Worm (Caenorhabditis elegans) whole organism, young adult: ENCODE data around the gene ugt-53.
A peak's percentile ranks its signal among the peaks of the same experiment; 100 is the strongest.

Experiments used
- B0035.1 ChIP-seq: sonication (generic microtip); optimal IDR thresholded peaks from 2 replicates; lab custom pipeline; 2016; ENCODE audit warnings: missing genetic modification characterization, mild to moderate bottlenecking, missing compliant biosample characterization, missing genotype, missing genetic modification reagents
- B0261.1 ChIP-seq: sonication (generic microtip); optimal IDR thresholded peaks from 2 replicates; lab custom pipeline; 2016; ENCODE audit warnings: mild to moderate bottlenecking, missing genetic modification characterization, moderate library complexity, missing compliant biosample characterization
- D2030.7 ChIP-seq: fragments of 200-800 bp; sonication (Bioruptor generic); IDR thresholded peaks from 2 replicates; pipeline ENCODE4 v1.3.6; 2022; ENCODE audit warnings: missing genetic modification reagents, missing genetic modification characterization, missing compliant biosample characterization
- F23B12.7 ChIP-seq: sonication (generic microtip); optimal IDR thresholded peaks from 2 replicates; lab custom pipeline; 2017; ENCODE audit warnings: missing genetic modification characterization, mild to moderate bottlenecking, missing compliant biosample characterization, antibody characterized with exemption, moderate library complexity; ENCODE audit not compliant: insufficient read depth
- F49E8.2 ChIP-seq: sonication (generic microtip); optimal IDR thresholded peaks from 3 replicates; lab custom pipeline; 2017; ENCODE audit warnings: missing genetic modification characterization, mild to moderate bottlenecking, missing compliant biosample characterization, antibody characterized with exemption, moderate library complexity; ENCODE audit not compliant: insufficient read depth
- F55B11.4 ChIP-seq: sonication (generic microtip); optimal IDR thresholded peaks from 2 replicates; lab custom pipeline; 2016; ENCODE audit warnings: missing compliant biosample characterization, missing genetic modification characterization, borderline replicate concordance; ENCODE audit not compliant: insufficient read depth
- T07F8.4 ChIP-seq: sonication (generic microtip); optimal IDR thresholded peaks from 2 replicates; lab custom pipeline; 2016; ENCODE audit warnings: mild to moderate bottlenecking, missing genetic modification characterization, moderate library complexity, missing compliant biosample characterization
- T26A5.8 ChIP-seq: sonication (generic microtip); optimal IDR thresholded peaks from 2 replicates; lab custom pipeline; 2016; ENCODE audit warnings: missing genetic modification characterization, missing compliant biosample characterization
- Y53G8AR.9 ChIP-seq: fragments of 200-800 bp; sonication (Bioruptor generic); conservative IDR thresholded peaks from 2 replicates; pipeline ENCODE4 v1.3.6; 2022; ENCODE audit warnings: missing genetic modification reagents, missing genetic modification characterization, missing compliant biosample characterization
- Y56A3A.18 ChIP-seq: fragments of 200-800 bp; sonication (Bioruptor generic); IDR thresholded peaks from 2 replicates; pipeline ENCODE4 v1.3.6; 2022; ENCODE audit warnings: missing genetic modification reagents, missing genetic modification characterization, missing compliant biosample characterization
- Y79H2A.3 ChIP-seq: fragments of 200-800 bp; sonication (Bioruptor generic); conservative IDR thresholded peaks from 2 replicates; pipeline ENCODE4 v1.3.6; 2022; ENCODE audit warnings: missing genetic modification reagents, missing genetic modification characterization, missing compliant biosample characterization
- Y95B8A.8 ChIP-seq: fragments of 200-800 bp; sonication (Bioruptor generic); IDR thresholded peaks from 2 replicates; pipeline ENCODE4 v1.3.6; 2022; ENCODE audit warnings: missing genetic modification reagents, missing genetic modification characterization, missing compliant biosample characterization
- atf-7 ChIP-seq: sonication (generic microtip); optimal IDR thresholded peaks from 2 replicates; lab custom pipeline; 2017; ENCODE audit warnings: mild to moderate bottlenecking, missing genetic modification characterization, missing compliant biosample characterization
- attf-3 ChIP-seq: fragments of 200-800 bp; sonication (Bioruptor generic); conservative IDR thresholded peaks from 2 replicates; pipeline ENCODE4 v1.3.6; 2022; ENCODE audit warnings: missing genetic modification reagents, missing genetic modification characterization, missing compliant biosample characterization
- ccch-3 ChIP-seq: fragments of 200-800 bp; sonication (Bioruptor generic); optimal IDR thresholded peaks from 2 replicates; lab custom pipeline; 2018; ENCODE audit warnings: mild to moderate bottlenecking, missing genetic modification characterization, missing compliant biosample characterization
- cebp-1 ChIP-seq, 2 experiments: fragments of 200-800 bp in 1 of 2; sonication (Bioruptor generic) in 1 of 2; sonication (generic microtip) in 1 of 2; IDR thresholded peaks in 1 of 2; optimal IDR thresholded peaks in 1 of 2; 2 replicates each; pipeline versions ENCODE4 v1.3.6 to Lab custom; 2017 to 2022; ENCODE audit warnings: missing compliant biosample characterization in 2 of 2, missing genetic modification characterization in 2 of 2, mild to moderate bottlenecking in 1 of 2, missing genetic modification reagents in 1 of 2, moderate library complexity in 1 of 2
- ceh-100 ChIP-seq: fragments of 200-800 bp; sonication (Bioruptor generic); IDR thresholded peaks from 2 replicates; pipeline ENCODE4 v1.3.6; 2022; ENCODE audit warnings: missing genetic modification reagents, missing genetic modification characterization, missing compliant biosample characterization
- ceh-27 ChIP-seq: fragments of 200-800 bp; sonication (Bioruptor generic); optimal IDR thresholded peaks from 2 replicates; lab custom pipeline; 2018; ENCODE audit warnings: mild to moderate bottlenecking, missing genetic modification characterization, moderate library complexity, missing compliant biosample characterization
- ceh-58 ChIP-seq: fragments of 200-800 bp; sonication (Bioruptor generic); IDR thresholded peaks from 2 replicates; pipeline ENCODE4 v1.3.6; 2022; ENCODE audit warnings: missing genetic modification characterization, missing compliant biosample characterization
- ceh-91 ChIP-seq: fragments of 200-800 bp; sonication (Bioruptor generic); IDR thresholded peaks from 2 replicates; pipeline ENCODE4 v1.3.6; 2022; ENCODE audit warnings: missing genetic modification reagents, missing genetic modification characterization, missing compliant biosample characterization
- egl-18 ChIP-seq: fragments of 200-800 bp; sonication (Bioruptor generic); IDR thresholded peaks from 2 replicates; pipeline ENCODE4 v1.3.6; 2022; ENCODE audit warnings: missing genetic modification reagents, missing genetic modification characterization, missing compliant biosample characterization
- ets-4 ChIP-seq: fragments of 200-800 bp; sonication (Bioruptor generic); optimal IDR thresholded peaks from 2 replicates; lab custom pipeline; 2018; ENCODE audit warnings: mild to moderate bottlenecking, missing genetic modification characterization, missing compliant biosample characterization
- fkh-3 ChIP-seq: sonication (generic microtip); optimal IDR thresholded peaks from 2 replicates; lab custom pipeline; 2016; ENCODE audit warnings: mild to moderate bottlenecking, missing genetic modification characterization, missing compliant biosample characterization
- hmg-1.2 ChIP-seq: fragments of 200-800 bp; sonication (Bioruptor generic); IDR thresholded peaks from 2 replicates; pipeline ENCODE4 v1.3.6; 2022; ENCODE audit warnings: missing genetic modification reagents, missing genetic modification characterization, missing compliant biosample characterization
- lin-35 ChIP-seq, 3 experiments: fragments of 150-350 bp in 2 of 3; sonication (generic microtip) in 1 of 3; optimal IDR thresholded peaks; 2 replicates each; lab custom pipeline; 2014 to 2018; ENCODE audit warnings: missing biosample characterization in 3 of 3, missing genetic modification characterization in 3 of 3, missing genetic modification reagents in 3 of 3
- lir-1 ChIP-seq: fragments of 200-800 bp; sonication (Bioruptor generic); conservative IDR thresholded peaks from 2 replicates; pipeline ENCODE4 v1.3.6; 2022; ENCODE audit warnings: missing genetic modification reagents, missing genetic modification characterization, missing compliant biosample characterization
- lsy-27 ChIP-seq: sonication (generic microtip); optimal IDR thresholded peaks from 2 replicates; lab custom pipeline; 2017; ENCODE audit warnings: missing genetic modification characterization, mild to moderate bottlenecking, missing compliant biosample characterization, antibody characterized with exemption, missing genotype, borderline replicate concordance; ENCODE audit not compliant: insufficient read depth
- madf-3 ChIP-seq: fragments of 200-800 bp; sonication (Bioruptor generic); IDR thresholded peaks from 2 replicates; pipeline ENCODE4 v1.3.6; 2022; ENCODE audit warnings: missing genetic modification reagents, missing genetic modification characterization, missing compliant biosample characterization
- madf-6 ChIP-seq: fragments of 200-800 bp; sonication (Bioruptor generic); IDR thresholded peaks from 2 replicates; pipeline ENCODE4 v1.3.6; 2022; ENCODE audit warnings: missing genetic modification reagents, missing genetic modification characterization, missing compliant biosample characterization
- mel-28 ChIP-seq: sonication (generic microtip); optimal IDR thresholded peaks from 2 replicates; lab custom pipeline; 2016; ENCODE audit warnings: borderline replicate concordance, mild to moderate bottlenecking, missing genetic modification characterization, missing compliant biosample characterization
- nfya-1 ChIP-seq: sonication (generic microtip); optimal IDR thresholded peaks from 2 replicates; lab custom pipeline; 2017; ENCODE audit warnings: antibody characterized with exemption, missing compliant biosample characterization, missing genetic modification characterization, borderline replicate concordance; ENCODE audit not compliant: insufficient read depth
- nhr-27 ChIP-seq: fragments of 200-800 bp; sonication (Bioruptor generic); optimal IDR thresholded peaks from 2 replicates; lab custom pipeline; 2018; ENCODE audit warnings: mild to moderate bottlenecking, missing genetic modification characterization, moderate library complexity, missing compliant biosample characterization
- nhr-80 ChIP-seq: sonication (generic microtip); optimal IDR thresholded peaks from 2 replicates; lab custom pipeline; 2016; ENCODE audit warnings: missing genetic modification characterization, missing compliant biosample characterization
- nhr-90 ChIP-seq: sonication (generic microtip); optimal IDR thresholded peaks from 2 replicates; lab custom pipeline; 2016; ENCODE audit warnings: missing genotype, mild to moderate bottlenecking, missing genetic modification characterization, missing compliant biosample characterization
- pbrm-1 ChIP-seq: fragments of 200-800 bp; sonication (Bioruptor generic); IDR thresholded peaks from 2 replicates; pipeline ENCODE4 v1.3.6; 2022; ENCODE audit warnings: missing genetic modification reagents, missing genetic modification characterization, missing compliant biosample characterization
- rcor-1 ChIP-seq: fragments of 200-800 bp; sonication (Bioruptor generic); IDR thresholded peaks from 2 replicates; pipeline ENCODE4 v1.3.6; 2022; ENCODE audit warnings: missing genetic modification reagents, missing genetic modification characterization, missing compliant biosample characterization
- somi-1 ChIP-seq: fragments of 200-800 bp; sonication (Bioruptor generic); optimal IDR thresholded peaks from 2 replicates; lab custom pipeline; 2018; ENCODE audit warnings: mild to moderate bottlenecking, missing genetic modification characterization, missing compliant biosample characterization
- tbx-9 ChIP-seq: sonication (generic microtip); optimal IDR thresholded peaks from 2 replicates; lab custom pipeline; 2016; ENCODE audit warnings: borderline replicate concordance, missing genetic modification characterization, inconsistent platforms, missing compliant biosample characterization
- zim-3 ChIP-seq: sonication (generic microtip); optimal IDR thresholded peaks from 2 replicates; lab custom pipeline; 2017; ENCODE audit warnings: mild to moderate bottlenecking, missing genetic modification characterization, moderate library complexity, missing compliant biosample characterization
- ztf-26 ChIP-seq: sonication (generic microtip); optimal IDR thresholded peaks from 2 replicates; lab custom pipeline; 2017; ENCODE audit warnings: missing genetic modification characterization, missing compliant biosample characterization
- ztf-28 ChIP-seq: fragments of 200-800 bp; sonication (Bioruptor generic); IDR thresholded peaks from 2 replicates; pipeline ENCODE4 v1.3.6; 2022; ENCODE audit warnings: missing genetic modification reagents, missing genetic modification characterization, missing compliant biosample characterization

ugt-53 gene

DNA sequence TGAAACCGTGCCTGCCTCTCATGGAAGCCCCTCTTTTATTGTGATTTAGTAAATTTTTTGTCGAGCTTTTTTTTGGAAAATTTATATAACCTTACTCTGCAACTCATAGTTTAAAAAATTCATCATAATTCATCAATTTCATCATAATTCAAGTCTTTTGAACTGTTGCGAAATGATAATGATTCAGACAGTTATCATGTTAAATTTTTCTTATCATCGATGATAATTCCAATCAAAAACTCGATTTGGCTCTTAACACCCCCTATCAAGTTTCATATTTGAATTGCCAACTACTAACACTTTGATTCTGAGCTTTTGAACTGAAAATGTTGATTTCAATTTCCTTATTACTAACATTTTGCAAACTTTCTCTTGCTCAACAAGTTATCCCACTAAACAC is 39.0 kb upstream of the ugt-53 start, which contains the start of gene F54E2.1:
Gene F54E2.1, plus strand, starts transcription at position 235 of the 400 bp plus-strand sequence.
- TF ChIP-seq nhr-80 (tag; lab: Kevin White, UChicago) (peak; percentile 82), F23B12.7 (tag; lab: Kevin White, UChicago) (no peak), somi-1 (GFP tag; lab: Kevin White, UChicago) (no peak), cebp-1 (GFP tag; IDR thresholded peaks at IDR 0.05; lab: Robert Waterston, UW) (peak; percentile 87), cebp-1 (tag; optimal IDR thresholded peaks at IDR 0.05; lab: Kevin White, UChicago) (no peak), nfya-1 (tag; lab: Kevin White, UChicago) (no peak), Y95B8A.8 (no peak), ceh-91 (GFP tag; lab: Robert Waterston, UW) (no peak)
- TF ChIP-seq, all 124 proteins: peak for 2

ce11 chrV:2813856-2814255 is 35.3 kb upstream of the ugt-53 start, which contains the start of gene F54E2.9:
Gene F54E2.9 (minus strand): TSS chrV:2813987.
- TF ChIP-seq Y79H2A.3 (GFP tag; lab: Robert Waterston, UW) = no peak
- no peak for TF ChIP-seq lir-1 (GFP tag; lab: Robert Waterston, UW)
- TF ChIP-seq ceh-100 = no peak
- no peak for TF ChIP-seq rcor-1 (GFP tag; lab: Robert Waterston, UW)
- no peak for TF ChIP-seq zim-3 (tag; lab: Kevin White, UChicago)
- TF ChIP-seq ets-4 (GFP tag; lab: Kevin White, UChicago) = no peak
- TF ChIP-seq hmg-1.2 (GFP tag; lab: Robert Waterston, UW) = no peak

DNA sequence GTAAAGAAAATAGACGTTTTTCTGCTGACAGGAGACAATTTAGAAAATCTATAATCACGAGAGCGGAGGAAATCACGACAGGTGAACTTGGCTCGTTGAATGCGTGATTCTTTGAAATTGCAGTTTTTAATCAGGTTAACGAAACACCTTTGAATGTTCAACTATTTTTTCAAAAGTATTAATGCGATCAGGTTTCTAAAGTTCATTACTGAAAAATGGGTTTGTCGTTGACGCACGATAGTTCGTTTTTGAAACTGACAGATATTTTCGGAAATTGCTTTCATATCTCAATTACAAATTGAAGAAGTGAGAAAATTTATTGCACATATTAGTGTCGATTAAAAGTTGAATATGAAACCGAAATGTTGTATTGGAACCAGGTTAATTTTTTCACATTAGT is 33.2 kb upstream of the ugt-53 start, which contains the start of gene F54E2.5:
Gene F54E2.5, minus strand, starts transcription at position 101 of the 400 bp plus-strand sequence.
- TF ChIP-seq tbx-9 (no peak), ztf-26 (tag; lab: Kevin White, UChicago) (no peak), Y56A3A.18 (GFP tag; lab: Robert Waterston, UW) (no peak), ceh-91 (GFP tag; lab: Robert Waterston, UW) (no peak), B0035.1 (no peak), B0261.1 (no peak), egl-18 (GFP tag; lab: Robert Waterston, UW) (no peak), attf-3 (GFP tag; lab: Robert Waterston, UW) (no peak), lin-35 (GFP tag; optimal IDR thresholded peaks at IDR 0.05; lab: Kevin White, UChicago) (no peak), rcor-1 (GFP tag; lab: Robert Waterston, UW) (no peak), F55B11.4 (no peak), madf-6 (no peak), lsy-27 (tag; lab: Kevin White, UChicago) (no peak)

DNA sequence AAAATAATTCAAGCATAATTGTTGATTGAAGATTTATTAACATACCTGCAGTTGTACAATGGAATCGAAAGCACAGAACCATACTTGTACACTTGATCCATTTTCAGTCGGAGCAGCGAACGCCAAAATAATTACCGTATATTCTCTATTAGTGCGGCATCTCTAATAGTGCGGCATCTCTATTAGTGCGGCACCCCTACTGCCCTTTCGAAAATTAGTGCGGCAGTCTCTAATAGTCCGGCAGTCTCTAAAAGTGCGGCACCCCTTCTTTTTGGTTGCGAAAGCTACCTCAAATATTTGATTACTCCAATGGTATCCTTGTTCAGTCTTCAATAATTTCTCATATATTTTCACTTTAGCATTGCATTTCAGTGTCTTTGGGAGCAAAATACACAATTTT is 31.0 kb upstream of the ugt-53 start, which contains the start of gene srt-34:
Gene srt-34, minus strand, starts transcription at position 101 of the 400 bp plus-strand sequence.
- TF ChIP-seq pbrm-1 (no peak), T07F8.4 (tag; lab: Kevin White, UChicago) (no peak), F23B12.7 (tag; lab: Kevin White, UChicago) (no peak), atf-7 (tag; lab: Kevin White, UChicago) (no peak), fkh-3 (tag; lab: Kevin White, UChicago) (no peak), tbx-9 (no peak), ztf-28 (GFP tag; lab: Robert Waterston, UW) (no peak), T26A5.8 (tag; lab: Kevin White, UChicago) (no peak), D2030.7 (GFP tag; lab: Robert Waterston, UW) (no peak), ccch-3 (GFP tag; lab: Kevin White, UChicago) (no peak), F49E8.2 (tag; lab: Kevin White, UChicago) (no peak), madf-3 (no peak), Y53G8AR.9 (no peak), ceh-27 (no peak), mel-28 (tag; lab: Kevin White, UChicago) (no peak), ceh-58 (GFP tag; lab: Robert Waterston, UW) (no peak), nhr-27 (tag; lab: Kevin White, UChicago) (no peak), nhr-90 (no peak)
